Worm (Caenorhabditis elegans) whole organism, early embryonic: ENCODE data around the gene cec-3.

Experiments
- B0310.2 ChIP-seq: sonication (generic microtip); optimal IDR thresholded peaks from 2 replicates; lab custom pipeline; 2016; ENCODE audit warnings: mild to moderate bottlenecking, missing genetic modification characterization, missing compliant biosample characterization
- F13C5.2 ChIP-seq: sonication (generic microtip); optimal IDR thresholded peaks from 2 replicates; lab custom pipeline; 2017; ENCODE audit warnings: mild to moderate bottlenecking, missing genetic modification characterization, inconsistent platforms, missing compliant biosample characterization
- aly-1 ChIP-seq: sonication (generic microtip); optimal IDR thresholded peaks from 2 replicates; lab custom pipeline; 2016; ENCODE audit warnings: missing genetic modification characterization, missing compliant biosample characterization
- ama-1 ChIP-seq: fragments of 150-350 bp; optimal IDR thresholded peaks from 2 replicates; lab custom pipeline; 2014
- ceh-13 ChIP-seq: fragments of 200-800 bp; sonication (Bioruptor generic); optimal IDR thresholded peaks from 2 replicates; lab custom pipeline; 2018; ENCODE audit warnings: mild to moderate bottlenecking, missing genetic modification characterization, missing compliant biosample characterization
- ceh-36 ChIP-seq: sonication (generic microtip); optimal IDR thresholded peaks from 2 replicates; lab custom pipeline; 2016; ENCODE audit warnings: missing genetic modification characterization, inconsistent platforms, missing compliant biosample characterization
- hmg-4 ChIP-seq: fragments of 200-800 bp; sonication (Bioruptor generic); optimal IDR thresholded peaks from 2 replicates; lab custom pipeline; 2018; ENCODE audit warnings: mild to moderate bottlenecking, missing genetic modification characterization, missing compliant biosample characterization
- pes-1 ChIP-seq: fragments of 200-800 bp; sonication (Bioruptor generic); IDR thresholded peaks from 2 replicates; pipeline ENCODE4 v1.3.6; 2022; ENCODE audit warnings: missing genetic modification reagents, missing genetic modification characterization, missing compliant biosample characterization
- sea-1 ChIP-seq: fragments of 200-800 bp; sonication (Bioruptor generic); conservative IDR thresholded peaks from 2 replicates; pipeline ENCODE4 v1.3.6; 2022; ENCODE audit warnings: missing genetic modification characterization, missing compliant biosample characterization
- tbx-11 ChIP-seq: fragments of 200-800 bp; sonication (Bioruptor generic); IDR thresholded peaks from 2 replicates; pipeline ENCODE4 v1.3.6; 2022; ENCODE audit warnings: missing genetic modification characterization, missing compliant biosample characterization
- tbx-37 ChIP-seq: fragments of 200-800 bp; sonication (Bioruptor generic); conservative IDR thresholded peaks from 2 replicates; pipeline ENCODE4 v1.3.6; 2022; ENCODE audit warnings: missing genetic modification reagents, missing genetic modification characterization, missing compliant biosample characterization
- tra-4 ChIP-seq: sonication (generic microtip); optimal IDR thresholded peaks from 2 replicates; lab custom pipeline; 2017; ENCODE audit warnings: missing genetic modification characterization, missing compliant biosample characterization

- no peak for TF ChIP-seq ama-1 (lab: Kevin White, UChicago)
- TF ChIP-seq ceh-36 (tag; lab: Kevin White, UChicago): no peak
- TF ChIP-seq hmg-4 (GFP tag; lab: Kevin White, UChicago): no peak
- no peak for TF ChIP-seq F13C5.2 (tag; lab: Kevin White, UChicago)
- TF ChIP-seq aly-1 (tag; lab: Kevin White, UChicago): no peak
- TF ChIP-seq B0310.2 (tag; lab: Kevin White, UChicago): no peak
- no peak for TF ChIP-seq tbx-11 (GFP tag; lab: Robert Waterston, UW)
- no peak for TF ChIP-seq tra-4 (tag; lab: Kevin White, UChicago)
- TF ChIP-seq pes-1: no peak
- no peak for TF ChIP-seq tbx-37 (GFP tag; lab: Robert Waterston, UW)
- no peak for TF ChIP-seq ceh-13
- no peak for TF ChIP-seq sea-1 (GFP tag; lab: Robert Waterston, UW)
Observed at ce11 chrII:7815406-7815805, 42.0 kb downstream of the cec-3 start.
